Fruit fly (Drosophila melanogaster): ENCODE measurements around the gene APP-BP1.

dm6 chr3L:11070372-11070854, 27.8 kb upstream of the APP-BP1 start, which contains the start of gene Mocs1:
- TF ChIP-seq pan (optimal IDR thresholded peaks at IDR 0.05) (no peak), usp (GFP tag; optimal IDR thresholded peaks at IDR 0.05) (no peak), psq (optimal IDR thresholded peaks at IDR 0.05) (no peak), CG8478 (optimal IDR thresholded peaks at IDR 0.05) (no peak), EcR (GFP tag; optimal IDR thresholded peaks at IDR 0.05) (no peak)
